Worm (Caenorhabditis elegans): ENCODE measurements around the gene T07E3.2.

The T07E3.2 gene

DNA sequence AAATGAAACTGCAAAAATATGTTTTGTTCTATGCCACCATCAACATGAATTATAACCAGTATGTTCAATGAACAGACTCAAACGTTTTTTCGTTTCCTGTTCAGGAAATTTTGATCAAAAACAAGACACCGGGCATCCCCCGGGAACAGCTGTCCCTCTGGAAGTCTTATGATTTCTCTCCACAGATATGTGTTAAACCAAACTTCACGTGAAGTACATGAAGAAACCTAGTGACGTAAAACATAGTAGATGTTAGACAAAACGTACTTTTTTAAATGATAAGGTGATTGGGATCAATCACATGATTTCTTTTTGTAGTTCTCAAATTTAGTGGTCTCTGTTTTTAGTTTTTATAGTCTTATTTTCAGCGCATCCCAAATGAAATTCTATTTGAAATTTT lies 8.0 kb upstream of the T07E3.2 start:
- TF ChIP-seq dmd-6 (GFP tag; IDR thresholded peaks at IDR 0.05) (peak; percentile 74), ceh-20 (GFP tag; IDR thresholded peaks at IDR 0.05) (peak; percentile 58; the same call in 1 of the 2 replicates), lin-15B (tag; optimal IDR thresholded peaks at IDR 0.05) (no peak), php-3 (GFP tag; IDR thresholded peaks at IDR 0.05) (0 out of 2 replicates have a peak, but pooled peaks have one; percentile 38), mep-1 (tag; optimal IDR thresholded peaks at IDR 0.05) (peak; percentile 39), ceh-28 (tag; optimal IDR thresholded peaks at IDR 0.05) (no peak), T20F7.1 (GFP tag; optimal IDR thresholded peaks at IDR 0.05) (peak; percentile 51), tra-1 (GFP tag; IDR thresholded peaks at IDR 0.05) (0 out of 2 replicates have a peak, but pooled peaks have one; percentile 30), vab-7 (GFP tag; IDR thresholded peaks at IDR 0.05) (no peak), spr-1 (tag; optimal IDR thresholded peaks at IDR 0.05) (no peak), nhr-42 (GFP tag; IDR thresholded peaks at IDR 0.05) (no peak), nhr-28 (tag; optimal IDR thresholded peaks at IDR 0.05) (peak; percentile 80), fkh-10 (GFP tag; optimal IDR thresholded peaks at IDR 0.05) (no peak), cey-2 (tag; optimal IDR thresholded peaks at IDR 0.05; ENCODE audit: borderline replicate concordance, insufficient read depth) (no peak), daf-12 (tag; optimal IDR thresholded peaks at IDR 0.05) (no peak), lsy-2 (tag; optimal IDR thresholded peaks at IDR 0.05) (peak in 1 of 2 experiments; percentile 44), zip-11 (GFP tag; IDR thresholded peaks at IDR 0.05) (no peak), nhr-25 (tag; optimal IDR thresholded peaks at IDR 0.05; ENCODE audit: borderline replicate concordance, insufficient read depth) (no peak), mxl-2 (GFP tag; conservative IDR thresholded peaks at IDR 0.05) (peak; percentile 60), lin-1 (GFP tag; IDR thresholded peaks at IDR 0.05) (0 out of 2 replicates have a peak, but pooled peaks have one; percentile 31), daf-16 (GFP tag; optimal IDR thresholded peaks at IDR 0.05) (peak in 1 of 2 experiments; percentile 1), daf-16 (tag; optimal IDR thresholded peaks at IDR 0.05) (peak; percentile 22), dve-1 (tag; optimal IDR thresholded peaks at IDR 0.05; ENCODE audit: insufficient read depth) (peak; percentile 61), hlh-11 (tag; optimal IDR thresholded peaks at IDR 0.05) (peak; percentile 81), mdl-1 (tag; optimal IDR thresholded peaks at IDR 0.05) (peak in 1 of 2 experiments; percentile 52), mxl-3 (GFP tag; optimal IDR thresholded peaks at IDR 0.05) (no peak), F44E2.7 (GFP tag; IDR thresholded peaks at IDR 0.05) (no peak), nhr-11 (tag; optimal IDR thresholded peaks at IDR 0.05) (peak; percentile 69), nhr-76 (tag; optimal IDR thresholded peaks at IDR 0.05) (no peak), hlh-30 (tag; optimal IDR thresholded peaks at IDR 0.05; ENCODE audit: insufficient read depth) (peak; percentile 84), zfp-3 (GFP tag; conservative IDR thresholded peaks at IDR 0.05) (0 out of 2 replicates have a peak, but pooled peaks have one; percentile 16), nhr-48 (tag; optimal IDR thresholded peaks at IDR 0.05) (peak; percentile 47), unc-39 (tag; optimal IDR thresholded peaks at IDR 0.05) (no peak), unc-62 (GFP tag; optimal IDR thresholded peaks at IDR 0.05 in 1 of 2) (peak in 1 of 2 experiments; percentile 72), unc-62 (tag; optimal IDR thresholded peaks at IDR 0.05) (no peak)

DNA sequence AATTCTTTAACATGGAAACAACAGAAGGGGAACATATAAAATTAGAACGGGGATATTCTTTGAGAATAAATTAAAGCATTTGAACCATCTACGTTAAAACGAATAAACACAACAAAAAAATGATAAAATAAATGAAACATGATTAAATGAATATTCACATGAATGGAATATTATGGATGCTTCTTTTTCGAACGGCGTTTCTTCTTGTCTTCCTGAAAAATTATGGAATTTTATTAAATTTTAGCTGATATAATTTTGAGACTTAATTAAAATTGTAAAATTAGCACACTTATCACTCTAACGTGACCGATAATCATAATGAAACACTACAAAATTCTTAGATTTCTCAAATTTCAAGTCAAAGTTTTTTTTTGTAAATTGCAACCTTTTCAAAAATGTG lies 5.9 kb upstream of the T07E3.2 start:
- TF ChIP-seq mdl-1 (tag; optimal IDR thresholded peaks at IDR 0.05): no peak
- TF ChIP-seq nhr-41 (GFP tag; IDR thresholded peaks at IDR 0.05): no peak
- TF ChIP-seq ama-1 (optimal IDR thresholded peaks at IDR 0.05): no peak
- no peak for TF ChIP-seq nhr-237 (tag; optimal IDR thresholded peaks at IDR 0.05)
- no peak for TF ChIP-seq lin-15B (tag; optimal IDR thresholded peaks at IDR 0.05)
- no peak for TF ChIP-seq daf-19 (GFP tag; conservative IDR thresholded peaks at IDR 0.05)
- TF ChIP-seq daf-16 (GFP tag; optimal IDR thresholded peaks at IDR 0.05): peak in 1 of 2 experiments; percentile 51
- no peak for TF ChIP-seq daf-16 (tag; optimal IDR thresholded peaks at IDR 0.05)
- TF ChIP-seq mxl-2 (GFP tag; conservative IDR thresholded peaks at IDR 0.05): no peak
- TF ChIP-seq hmg-1.1 (GFP tag; IDR thresholded peaks at IDR 0.05): no peak
- no peak for TF ChIP-seq zag-1 (tag; optimal IDR thresholded peaks at IDR 0.05)
- TF ChIP-seq ztf-7 (tag; optimal IDR thresholded peaks at IDR 0.05): no peak
- TF ChIP-seq dve-1 (tag; optimal IDR thresholded peaks at IDR 0.05; ENCODE audit: insufficient read depth): no peak
- no peak for TF ChIP-seq daf-8 (GFP tag; IDR thresholded peaks at IDR 0.05)
- no peak for TF ChIP-seq egl-27 (tag; optimal IDR thresholded peaks at IDR 0.05)
- no peak for TF ChIP-seq jun-1 (tag; optimal IDR thresholded peaks at IDR 0.05)
- peak; percentile 59 for TF ChIP-seq php-3 (GFP tag; IDR thresholded peaks at IDR 0.05)
- no peak for TF ChIP-seq duxl-1 (tag; optimal IDR thresholded peaks at IDR 0.05; ENCODE audit: poor library complexity)
- no peak for TF ChIP-seq Y48G9A.11 (GFP tag; IDR thresholded peaks at IDR 0.05)
- TF ChIP-seq unc-39 (tag; optimal IDR thresholded peaks at IDR 0.05): no peak
- no peak for TF ChIP-seq zfp-2 (tag; optimal IDR thresholded peaks at IDR 0.05)
- TF ChIP-seq vab-7 (GFP tag; IDR thresholded peaks at IDR 0.05): no peak
- TF ChIP-seq zfp-3 (GFP tag; conservative IDR thresholded peaks at IDR 0.05): 0 out of 2 replicates have a peak, but pooled peaks have one; percentile 29
- TF ChIP-seq snpc-4 (tag; optimal IDR thresholded peaks at IDR 0.05): no peak
- no peak for TF ChIP-seq Y5F2A.4 (GFP tag; optimal IDR thresholded peaks at IDR 0.05)
- peak; percentile 31 for TF ChIP-seq T20F7.1 (GFP tag; optimal IDR thresholded peaks at IDR 0.05)

Measured in whole organism, L4 larva.